Worm (Caenorhabditis elegans): ENCODE data around the gene csn-4.
A peak's percentile ranks its signal among the peaks of the same experiment; 100 is the strongest.

DNA sequence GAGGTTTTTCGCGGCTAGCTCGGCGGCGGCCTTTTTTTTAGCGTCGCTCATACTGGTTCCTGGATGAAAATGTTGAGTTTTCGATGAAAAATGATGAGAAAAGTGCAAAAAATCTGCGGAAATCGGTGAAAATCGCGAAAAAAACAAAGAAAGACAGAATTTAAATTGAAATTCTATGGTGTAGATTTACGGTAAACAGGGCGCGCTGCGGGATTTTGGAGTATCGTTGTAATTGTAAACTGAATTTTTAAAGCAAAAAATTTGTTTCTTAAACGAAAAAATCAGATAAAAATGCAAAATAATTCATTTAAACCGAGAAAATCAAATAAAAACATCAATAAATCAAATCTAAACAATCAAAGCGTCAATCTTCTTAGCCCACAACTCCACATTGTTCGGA lies 32.1 kb downstream of the csn-4 start, which contains the start of gene dcap-1:
- peak; percentile 24 to 55 for TF ChIP-seq lsy-2 (tag; optimal IDR thresholded peaks at IDR 0.05)
- TF ChIP-seq mdl-1 (tag; optimal IDR thresholded peaks at IDR 0.05), result no peak
- TF ChIP-seq mab-5 (tag; optimal IDR thresholded peaks at IDR 0.05), result no peak
- TF ChIP-seq lin-39 (tag; optimal IDR thresholded peaks at IDR 0.05), result no peak
- TF ChIP-seq unc-55 (GFP tag; optimal IDR thresholded peaks at IDR 0.05), result peak; percentile 51
- TF ChIP-seq egl-27 (tag; optimal IDR thresholded peaks at IDR 0.05), result no peak
- TF ChIP-seq lin-13 (GFP tag; optimal IDR thresholded peaks at IDR 0.05), result no peak
